Fruit fly (Drosophila melanogaster) whole organism, embryonic: ENCODE measurements around the gene Rab8.

Source experiments
- Antp ChIP-seq: fragments of 200-800 bp; sonication (Bioruptor generic); optimal IDR thresholded peaks from 3 replicates; lab custom pipeline; 2016; ENCODE audit warnings: missing biosample characterization, missing genetic modification characterization
- Awh ChIP-seq: fragments of 200-800 bp; sonication (Bioruptor generic); IDR thresholded peaks from 2 replicates; pipeline ENCODE4, ENCODE4 v1.3.6; 2022; ENCODE audit warnings: missing biosample characterization, missing genetic modification characterization
- Bgb ChIP-seq: fragments of 200-800 bp; sonication (Bioruptor generic); IDR thresholded peaks from 2 replicates; pipeline ENCODE4 v1.3.6; 2022; ENCODE audit warnings: missing biosample characterization, missing genetic modification characterization; ENCODE audit not compliant: partially characterized antibody
- CG10543 ChIP-seq: fragments of 200-800 bp; sonication (Bioruptor generic); optimal IDR thresholded peaks from 3 replicates; lab custom pipeline; 2017; ENCODE audit warnings: missing biosample characterization, mild to moderate bottlenecking, missing genetic modification characterization, moderate library complexity
- CG11093 ChIP-seq: fragments of 200-800 bp; sonication (Bioruptor generic); IDR thresholded peaks from 3 replicates; pipeline ENCODE4 v1.3.6; 2022; ENCODE audit warnings: missing biosample characterization, missing genetic modification characterization
- CG11560 ChIP-seq: fragments of 200-800 bp; sonication (Bioruptor generic); IDR thresholded peaks from 3 replicates; pipeline ENCODE4 v1.3.6; 2022; ENCODE audit warnings: missing biosample characterization, missing genetic modification characterization
- CG12155 ChIP-seq: fragments of 200-800 bp; sonication (Bioruptor generic); optimal IDR thresholded peaks from 3 replicates; lab custom pipeline; 2016; ENCODE audit warnings: missing biosample characterization, missing genetic modification characterization
- CG12769 ChIP-seq: fragments of 200-800 bp; sonication (Bioruptor generic); optimal IDR thresholded peaks from 2 replicates; lab custom pipeline; 2019; ENCODE audit warnings: missing biosample characterization, mild to moderate bottlenecking, missing genetic modification characterization, moderate library complexity
- CG14710 ChIP-seq: fragments of 200-800 bp; sonication (Bioruptor generic); optimal IDR thresholded peaks from 3 replicates; lab custom pipeline; 2019; ENCODE audit warnings: missing biosample characterization, mild to moderate bottlenecking, missing genetic modification characterization, moderate library complexity
- CG14860 ChIP-seq: fragments of 200-800 bp; sonication (Bioruptor generic); IDR thresholded peaks from 3 replicates; pipeline ENCODE4 v1.3.6; 2022; ENCODE audit warnings: missing biosample characterization, missing genetic modification characterization; ENCODE audit not compliant: partially characterized antibody
- CG15601 ChIP-seq: fragments of 200-800 bp; sonication (Bioruptor generic); optimal IDR thresholded peaks from 3 replicates; lab custom pipeline; 2019; ENCODE audit warnings: missing biosample characterization, mild to moderate bottlenecking, missing genetic modification characterization, moderate library complexity
- CG17361 ChIP-seq: fragments of 200-800 bp; sonication (Bioruptor generic); IDR thresholded peaks from 3 replicates; pipeline ENCODE4 v1.3.6; 2022; ENCODE audit warnings: missing biosample characterization, missing genetic modification characterization
- CG2120 ChIP-seq: fragments of 200-800 bp; sonication (Bioruptor generic); optimal IDR thresholded peaks from 3 replicates; lab custom pipeline; 2016; ENCODE audit warnings: missing biosample characterization, missing genetic modification characterization
- CG2129 ChIP-seq: fragments of 200-800 bp; sonication (Bioruptor generic); IDR thresholded peaks from 2 replicates; pipeline ENCODE4 v1.3.6; 2022; ENCODE audit warnings: missing biosample characterization, missing genetic modification characterization; ENCODE audit not compliant: partially characterized antibody
- CG30020 ChIP-seq: fragments of 200-800 bp; optimal IDR thresholded peaks from 2 replicates; lab custom pipeline; 2019; ENCODE audit warnings: missing biosample characterization, mild to moderate bottlenecking, missing genetic modification characterization, moderate library complexity
- CG8290 ChIP-seq, 3 experiments: fragments of 200-800 bp; sonication (Bioruptor generic); optimal IDR thresholded peaks; 2 replicates each; lab custom pipeline; 2016 to 2019; ENCODE audit warnings: missing biosample characterization in 3 of 3, missing genetic modification characterization in 3 of 3, mild to moderate bottlenecking in 2 of 3, moderate library complexity in 1 of 3
- CG9437 ChIP-seq: fragments of 200-800 bp; sonication (Bioruptor generic); optimal IDR thresholded peaks from 2 replicates; lab custom pipeline; 2018; ENCODE audit warnings: missing biosample characterization, mild to moderate bottlenecking, missing genetic modification characterization
- D19A ChIP-seq: fragments of 200-800 bp; optimal IDR thresholded peaks from 3 replicates; lab custom pipeline; 2019; ENCODE audit warnings: missing biosample characterization, mild to moderate bottlenecking, missing genetic modification characterization, moderate library complexity
- Dad ChIP-seq: fragments of 200-800 bp; sonication (Bioruptor generic); optimal IDR thresholded peaks from 3 replicates; lab custom pipeline; 2016; ENCODE audit warnings: missing biosample characterization, missing genetic modification characterization
- Doc2 ChIP-seq: fragments of 200-800 bp; sonication (Bioruptor generic); IDR thresholded peaks from 2 replicates; pipeline ENCODE4 v1.3.6; 2022; ENCODE audit warnings: missing biosample characterization, missing genetic modification characterization
- Fer3 ChIP-seq: fragments of 200-800 bp; sonication (Bioruptor generic); optimal IDR thresholded peaks from 2 replicates; lab custom pipeline; 2018; ENCODE audit warnings: missing biosample characterization, mild to moderate bottlenecking, missing genetic modification characterization, moderate library complexity
- GATAe ChIP-seq: fragments of 200-800 bp; sonication (Bioruptor generic); conservative IDR thresholded peaks from 2 replicates; pipeline ENCODE4 v1.3.6; 2022; ENCODE audit warnings: missing biosample characterization, missing genetic modification characterization
- HmgZ ChIP-seq: fragments of 200-800 bp; sonication (Bioruptor generic); optimal IDR thresholded peaks from 2 replicates; lab custom pipeline; 2018; ENCODE audit warnings: missing biosample characterization, mild to moderate bottlenecking, missing genetic modification characterization
- Hr39 ChIP-seq: fragments of >200 bp; optimal IDR thresholded peaks from 2 replicates; lab custom pipeline; 2017
- Med ChIP-seq: fragments of 200-800 bp; sonication (Bioruptor generic); peaks from one replicate; lab custom pipeline; 2016; ENCODE audit warnings: missing biosample characterization, missing genetic modification characterization, mild to moderate bottlenecking, inconsistent platforms, moderate library complexity
- Poxn ChIP-seq: fragments of 200-800 bp; sonication (Bioruptor generic); IDR thresholded peaks from 2 replicates; pipeline ENCODE4 v1.3.6; 2022; ENCODE audit warnings: missing biosample characterization, missing genetic modification characterization
- Stat92E ChIP-seq, 3 experiments: fragments of >200 bp in 2 of 3; fragments of 200-800 bp in 1 of 3; sonication (Bioruptor generic) in 1 of 3; optimal IDR thresholded peaks; 2 replicates each; lab custom pipeline; 2017 to 2019; ENCODE audit warnings: missing biosample characterization in 3 of 3, missing genetic modification characterization in 3 of 3, mild to moderate bottlenecking in 1 of 3, moderate library complexity in 1 of 3
- ci ChIP-seq: fragments of 200-800 bp; sonication (Bioruptor generic); IDR thresholded peaks from 3 replicates; pipeline ENCODE4 v1.3.6; 2022; ENCODE audit warnings: missing biosample characterization, missing genetic modification characterization
- corto ChIP-seq: fragments of 200-800 bp; sonication (Bioruptor generic); optimal IDR thresholded peaks from 2 replicates; lab custom pipeline; 2016; ENCODE audit warnings: missing biosample characterization, mild to moderate bottlenecking, missing genetic modification characterization, moderate library complexity
- cwo ChIP-seq: fragments of 200-800 bp; sonication (Bioruptor generic); optimal IDR thresholded peaks from 3 replicates; lab custom pipeline; 2017; ENCODE audit warnings: missing biosample characterization, missing genetic modification characterization, mild to moderate bottlenecking, moderate library complexity, missing genetic modification reagents
- en ChIP-seq: fragments of 200-800 bp; sonication (Bioruptor generic); optimal IDR thresholded peaks from 2 replicates; lab custom pipeline; 2016; ENCODE audit warnings: missing biosample characterization, missing genetic modification characterization
- gem ChIP-seq: fragments of 200-800 bp; sonication (Bioruptor generic); optimal IDR thresholded peaks from 2 replicates; lab custom pipeline; 2019; ENCODE audit warnings: missing biosample characterization, mild to moderate bottlenecking, missing genetic modification characterization, moderate library complexity
- grn ChIP-seq: fragments of 200-800 bp; sonication (Bioruptor generic); optimal IDR thresholded peaks from 3 replicates; lab custom pipeline; 2017; ENCODE audit warnings: missing biosample characterization, missing genetic modification characterization
- kay ChIP-seq: fragments of 200-800 bp; sonication (Bioruptor generic); optimal IDR thresholded peaks from 2 replicates; lab custom pipeline; 2016; ENCODE audit warnings: missing biosample characterization, missing genetic modification characterization
- nau ChIP-seq: fragments of 200-800 bp; sonication (Bioruptor generic); optimal IDR thresholded peaks from 3 replicates; lab custom pipeline; 2017; ENCODE audit warnings: missing biosample characterization, mild to moderate bottlenecking, missing genetic modification characterization, missing genetic modification reagents
- nom ChIP-seq: fragments of 200-800 bp; sonication (Bioruptor generic); optimal IDR thresholded peaks from 2 replicates; lab custom pipeline; 2017; ENCODE audit warnings: missing biosample characterization, missing genetic modification characterization, mild to moderate bottlenecking, moderate library complexity, missing genetic modification reagents
- oc ChIP-seq: fragments of 200-800 bp; sonication (Bioruptor generic); optimal IDR thresholded peaks from 2 replicates; lab custom pipeline; 2018; ENCODE audit warnings: missing biosample characterization, mild to moderate bottlenecking, missing genetic modification characterization, moderate library complexity
- peb ChIP-seq: fragments of 200-800 bp; sonication (Bioruptor generic); IDR thresholded peaks from 2 replicates; pipeline ENCODE4 v1.3.6; 2022; ENCODE audit warnings: missing biosample characterization, missing genetic modification characterization
- pita ChIP-seq: fragments of 200-800 bp; sonication (Bioruptor generic); optimal IDR thresholded peaks from 2 replicates; lab custom pipeline; 2017; ENCODE audit warnings: missing biosample characterization, mild to moderate bottlenecking, missing genetic modification characterization
- sd ChIP-seq: fragments of 200-800 bp; sonication (Bioruptor generic); optimal IDR thresholded peaks from 3 replicates; lab custom pipeline; 2018; ENCODE audit warnings: missing biosample characterization, mild to moderate bottlenecking, missing genetic modification characterization, moderate library complexity
- sna ChIP-seq: fragments of 200-800 bp; sonication (Bioruptor generic); IDR thresholded peaks from 2 replicates; pipeline ENCODE4 v1.3.6; 2022; ENCODE audit warnings: missing biosample characterization, missing genetic modification characterization; ENCODE audit not compliant: partially characterized antibody
- sqz ChIP-seq: fragments of 200-800 bp; sonication (Bioruptor generic); optimal IDR thresholded peaks from 3 replicates; lab custom pipeline; 2018; ENCODE audit warnings: missing biosample characterization, mild to moderate bottlenecking, missing genetic modification characterization
- twi ChIP-seq: fragments of 200-800 bp; optimal IDR thresholded peaks from 2 replicates; lab custom pipeline; 2019; ENCODE audit warnings: missing biosample characterization, mild to moderate bottlenecking, missing genetic modification characterization, moderate library complexity
- unpg ChIP-seq: fragments of 200-800 bp; sonication (Bioruptor generic); optimal IDR thresholded peaks from 3 replicates; lab custom pipeline; 2018; ENCODE audit warnings: missing biosample characterization, mild to moderate bottlenecking, missing genetic modification characterization, moderate library complexity

Rab8 gene

dm6 chr3L:19901486-19902255 lies 30.8 kb upstream of the Rab8 start (continued):
- TF ChIP-seq sqz (peak; percentile 40), HmgZ (tag; lab: Kevin White, UChicago) (peak; percentile 30), oc (tag; lab: Kevin White, UChicago) (peak; percentile 47), grn (GFP tag; lab: Kevin White, UChicago) (peak; percentile 67), CG30020 (tag; lab: Kevin White, UChicago) (no peak), Antp (GFP tag; lab: Kevin White, UChicago) (no peak), CG12769 (peak; percentile 16), cwo (GFP tag; lab: Kevin White, UChicago) (peak; percentile 82), Awh (GFP tag; lab: Robert Waterston, UW) (0 out of 2 replicates have a peak, but pooled peaks have one; percentile 65), GATAe (peak; percentile 32; the same call in 1 of the 2 replicates)
- TF ChIP-seq, all 482 proteins: peak for 25

dm6 chr3L:19900184-19901089 lies 29.6 kb upstream of the Rab8 start:
- TF ChIP-seq CG14710: no peak
- no peak for TF ChIP-seq CG11093 (GFP tag; lab: Robert Waterston, UW)
- TF ChIP-seq Poxn: no peak
- TF ChIP-seq en (GFP tag; lab: Kevin White, UChicago): no peak
- TF ChIP-seq Stat92E (GFP tag; optimal IDR thresholded peaks at IDR 0.05; lab: Kevin White, UChicago): no peak
- TF ChIP-seq gem (tag; lab: Kevin White, UChicago): peak; percentile 39
- TF ChIP-seq CG10543 (GFP tag; lab: Kevin White, UChicago): peak; percentile 6
- no peak for TF ChIP-seq CG8290 (GFP tag; optimal IDR thresholded peaks at IDR 0.05; lab: Kevin White, UChicago)
- TF ChIP-seq CG8290 (tag; optimal IDR thresholded peaks at IDR 0.05; lab: Kevin White, UChicago): peak; percentile 25 to 40
- TF ChIP-seq Fer3 (tag; lab: Kevin White, UChicago): no peak
- no peak for TF ChIP-seq twi
- TF ChIP-seq corto: peak; percentile 7
- TF ChIP-seq sd (tag; lab: Kevin White, UChicago): peak; percentile 72
- no peak for TF ChIP-seq CG12155 (GFP tag; lab: Kevin White, UChicago)
- no peak for TF ChIP-seq Hr39 (lab: Kevin White, UChicago)
- no peak for TF ChIP-seq sna (GFP tag; lab: Robert Waterston, UW)
- TF ChIP-seq CG2120 (GFP tag; lab: Kevin White, UChicago): peak; percentile 25
- no peak for TF ChIP-seq CG2129 (GFP tag; lab: Robert Waterston, UW)
- no peak for TF ChIP-seq CG17361 (GFP tag; lab: Robert Waterston, UW)
- TF ChIP-seq CG14860 (GFP tag; lab: Robert Waterston, UW): no peak
- peak; percentile 14 for TF ChIP-seq D19A (tag; lab: Kevin White, UChicago)
- no peak for TF ChIP-seq unpg (GFP tag; lab: Kevin White, UChicago)
- peak; percentile 6 for TF ChIP-seq CG9437 (GFP tag; lab: Kevin White, UChicago)
- no peak for TF ChIP-seq Dad (GFP tag; lab: Kevin White, UChicago)
- no peak for TF ChIP-seq pita
- TF ChIP-seq peb (GFP tag; lab: Robert Waterston, UW): no peak
- TF ChIP-seq kay: no peak
- no peak for TF ChIP-seq Bgb (GFP tag; lab: Robert Waterston, UW)
- TF ChIP-seq nau (GFP tag; lab: Kevin White, UChicago): no peak
- no peak for TF ChIP-seq CG15601 (tag; lab: Kevin White, UChicago)
- no peak for TF ChIP-seq Doc2 (GFP tag; lab: Robert Waterston, UW)
- no peak for TF ChIP-seq CG11560 (tag; lab: Robert Waterston, UW)
- TF ChIP-seq oc (tag; lab: Kevin White, UChicago): no peak
- peak; percentile 36 for TF ChIP-seq nom (GFP tag; lab: Kevin White, UChicago)
- TF ChIP-seq ci (GFP tag; lab: Robert Waterston, UW): 0 out of 3 replicates have a peak, but pooled peaks have one; percentile 24
- peak; percentile 37 for TF ChIP-seq Med (GFP tag; lab: Kevin White, UChicago)
